Worm (Caenorhabditis elegans) whole organism, L4 larva: Measurements from ENCODE around the gene C34B4.4.

Experiments
- F26F4.8 ChIP-seq: fragments of 200-800 bp; sonication (Bioruptor generic); conservative IDR thresholded peaks from 2 replicates; pipeline ENCODE4 v1.3.6; 2022; ENCODE audit warnings: missing genetic modification characterization, missing compliant biosample characterization
- aly-2 ChIP-seq: sonication (generic microtip); optimal IDR thresholded peaks from 2 replicates; lab custom pipeline; 2018; ENCODE audit warnings: missing biosample characterization, missing genetic modification characterization
- hlh-30 ChIP-seq: sonication (generic microtip); optimal IDR thresholded peaks from 2 replicates; lab custom pipeline; 2017; ENCODE audit warnings: antibody characterized with exemption, mild to moderate bottlenecking, missing genetic modification characterization, missing compliant biosample characterization; ENCODE audit not compliant: insufficient read depth
- lin-15B ChIP-seq: fragments of 150-350 bp; sonication (generic microtip); optimal IDR thresholded peaks from 3 replicates; lab custom pipeline; 2014; ENCODE audit warnings: missing biosample characterization, missing genetic modification characterization
- lin-29 ChIP-seq: fragments of 200-800 bp; sonication (Bioruptor generic); IDR thresholded peaks from 2 replicates; pipeline ENCODE4 v1.3.6; 2022; ENCODE audit warnings: missing genetic modification reagents, missing genetic modification characterization, missing compliant biosample characterization
- lin-38 ChIP-seq: fragments of 200-800 bp; sonication (Bioruptor generic); IDR thresholded peaks from 2 replicates; pipeline ENCODE4 v1.3.6; 2022; ENCODE audit warnings: missing genetic modification reagents, missing genetic modification characterization, missing compliant biosample characterization
- lin-39 ChIP-seq: fragments of 150-350 bp; optimal IDR thresholded peaks from 2 replicates; lab custom pipeline; 2014; ENCODE audit warnings: missing biosample characterization, missing genetic modification reagents, missing genetic modification characterization
- lir-3 ChIP-seq: sonication (generic microtip); optimal IDR thresholded peaks from 2 replicates; lab custom pipeline; 2016; ENCODE audit warnings: mild to moderate bottlenecking, missing genetic modification characterization, missing compliant biosample characterization
- nhr-102 ChIP-seq: sonication (generic microtip); optimal IDR thresholded peaks from 2 replicates; lab custom pipeline; 2016; ENCODE audit warnings: mild to moderate bottlenecking, missing genetic modification characterization, moderate library complexity, missing compliant biosample characterization
- nhr-76 ChIP-seq: fragments of 150-350 bp; optimal IDR thresholded peaks from 2 replicates; lab custom pipeline; 2014; ENCODE audit warnings: missing biosample characterization, missing genetic modification characterization
- snpc-4 ChIP-seq: fragments of 150-350 bp; optimal IDR thresholded peaks from 2 replicates; lab custom pipeline; 2014; ENCODE audit warnings: missing biosample characterization, missing genetic modification characterization
- ztf-11 ChIP-seq: fragments of 150-350 bp; optimal IDR thresholded peaks from 2 replicates; lab custom pipeline; 2014; ENCODE audit warnings: missing biosample characterization, missing genetic modification characterization

DNA sequence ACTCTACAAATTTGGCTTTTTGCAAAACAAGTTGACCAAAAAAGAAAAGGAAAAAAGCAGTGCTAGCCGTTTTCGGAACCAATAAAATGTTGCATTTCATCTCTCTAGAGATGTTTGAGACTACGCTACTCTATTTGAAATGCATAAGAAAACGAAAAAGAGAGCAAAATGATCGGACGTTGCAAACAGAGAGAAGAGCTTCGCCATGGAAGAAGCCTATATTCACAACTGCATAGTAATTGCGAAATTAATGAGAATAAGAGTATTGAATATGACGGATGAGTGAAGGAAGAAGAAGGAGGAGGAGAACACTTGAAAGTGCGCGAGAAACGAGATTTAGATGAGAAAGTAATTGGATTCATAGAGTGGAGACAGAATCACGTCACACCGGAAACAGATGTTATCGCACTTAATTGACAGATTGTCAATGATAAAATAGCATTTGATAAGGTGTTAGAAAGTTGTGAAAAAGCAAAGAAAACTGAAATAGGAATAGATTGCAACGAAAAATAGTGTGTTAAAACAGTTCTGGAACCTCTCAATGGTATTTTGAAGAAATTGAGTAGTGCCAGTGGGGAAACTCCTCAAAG, 15.7 kb downstream of the C34B4.4 start:
- TF ChIP-seq lin-29 (GFP tag; lab: Robert Waterston, UW), result no peak
- no peak for TF ChIP-seq lir-3 (tag; lab: Kevin White, UChicago)
- TF ChIP-seq hlh-30 (tag; lab: Kevin White, UChicago), result no peak
- no peak for TF ChIP-seq nhr-76 (tag; lab: Kevin White, UChicago)
- TF ChIP-seq F26F4.8 (GFP tag; lab: Robert Waterston, UW), result no peak
- no peak for TF ChIP-seq aly-2
- no peak for TF ChIP-seq nhr-102 (tag; lab: Kevin White, UChicago)
- no peak for TF ChIP-seq lin-15B (tag; lab: Kevin White, UChicago)
- TF ChIP-seq snpc-4 (tag; lab: Kevin White, UChicago), result no peak
- TF ChIP-seq lin-39, result no peak
- TF ChIP-seq lin-38 (GFP tag; lab: Robert Waterston, UW), result no peak
- TF ChIP-seq ztf-11 (tag; lab: Kevin White, UChicago), result no peak
